Worm (Caenorhabditis elegans) whole organism, L4 larva: ENCODE data around the gene cpd-2.

ENCODE experiments used
- F44E2.7 ChIP-seq: fragments of 200-800 bp; sonication (Bioruptor generic); IDR thresholded peaks from 2 replicates; pipeline ENCODE4 v2.1.2; 2022; ENCODE audit warnings: missing genetic modification characterization, missing compliant biosample characterization
- F49E8.2 ChIP-seq: sonication (generic microtip); optimal IDR thresholded peaks from 2 replicates; lab custom pipeline; 2016; ENCODE audit warnings: missing compliant biosample characterization, mild to moderate bottlenecking, missing genetic modification characterization, borderline replicate concordance
- R02D3.7 ChIP-seq: fragments of 150-350 bp; sonication (generic microtip); optimal IDR thresholded peaks from 3 replicates; lab custom pipeline; 2014; ENCODE audit warnings: missing biosample characterization, missing genetic modification characterization
- T20F7.1 ChIP-seq: fragments of 200-800 bp; sonication (Bioruptor generic); optimal IDR thresholded peaks from 2 replicates; lab custom pipeline; 2018; ENCODE audit warnings: mild to moderate bottlenecking, missing genetic modification characterization, missing compliant biosample characterization
- Y105C5A.15 ChIP-seq: fragments of 200-800 bp; sonication (Bioruptor generic); IDR thresholded peaks from 2 replicates; pipeline ENCODE4 v1.3.6; 2022; ENCODE audit warnings: missing genetic modification characterization, missing compliant biosample characterization
- Y5F2A.4 ChIP-seq: fragments of 200-800 bp; sonication (Bioruptor generic); optimal IDR thresholded peaks from 2 replicates; lab custom pipeline; 2018; ENCODE audit warnings: mild to moderate bottlenecking, missing genetic modification characterization, missing compliant biosample characterization
- aha-1 ChIP-seq: fragments of 150-350 bp; peaks from one replicate; lab custom pipeline; 2014; ENCODE audit warnings: missing biosample characterization, missing genetic modification characterization
- aly-2 ChIP-seq: sonication (generic microtip); optimal IDR thresholded peaks from 2 replicates; lab custom pipeline; 2018; ENCODE audit warnings: missing biosample characterization, missing genetic modification characterization
- ama-1 ChIP-seq: fragments of 150-350 bp; optimal IDR thresholded peaks from 2 replicates; lab custom pipeline; 2014; ENCODE audit warnings: inconsistent platforms, mixed read lengths
- attf-4 ChIP-seq: sonication (generic microtip); optimal IDR thresholded peaks from 3 replicates; lab custom pipeline; 2017; ENCODE audit warnings: missing biosample characterization, missing genetic modification characterization
- ceh-32 ChIP-seq: sonication (generic microtip); optimal IDR thresholded peaks from 2 replicates; lab custom pipeline; 2016; ENCODE audit warnings: mild to moderate bottlenecking, missing genetic modification characterization, missing compliant biosample characterization; ENCODE audit not compliant: poor library complexity
- ceh-62 ChIP-seq: sonication (generic microtip); optimal IDR thresholded peaks from 2 replicates; lab custom pipeline; 2017; ENCODE audit warnings: missing biosample characterization, missing genetic modification characterization
- ces-1 ChIP-seq: fragments of 150-350 bp; sonication (generic microtip); optimal IDR thresholded peaks from 4 replicates; lab custom pipeline; 2014; ENCODE audit warnings: missing biosample characterization, missing genetic modification reagents, missing genetic modification characterization
- cey-2 ChIP-seq: sonication (generic microtip); optimal IDR thresholded peaks from 3 replicates; lab custom pipeline; 2017; ENCODE audit warnings: missing genetic modification characterization, mild to moderate bottlenecking, missing compliant biosample characterization, antibody characterized with exemption, borderline replicate concordance; ENCODE audit not compliant: insufficient read depth
- ctbp-1 ChIP-seq: fragments of 200-800 bp; sonication (Bioruptor generic); IDR thresholded peaks from 2 replicates; pipeline ENCODE4 v1.3.6; 2022; ENCODE audit warnings: missing genetic modification reagents, missing genetic modification characterization, missing compliant biosample characterization
- daf-12 ChIP-seq: fragments of 150-350 bp; optimal IDR thresholded peaks from 2 replicates; lab custom pipeline; 2014; ENCODE audit warnings: missing biosample characterization, missing genetic modification reagents, missing genetic modification characterization
- daf-16 ChIP-seq, 3 experiments: sonication (generic microtip); optimal IDR thresholded peaks; 2 replicates each; lab custom pipeline; 2016 to 2017; ENCODE audit warnings: missing genetic modification characterization in 3 of 3, missing genetic modification reagents in 3 of 3, mild to moderate bottlenecking in 2 of 3, missing compliant biosample characterization in 2 of 3, missing biosample characterization in 1 of 3, moderate library complexity in 1 of 3
- dmd-8 ChIP-seq: fragments of 200-800 bp; sonication (Bioruptor generic); IDR thresholded peaks from 2 replicates; pipeline ENCODE4 v1.3.6; 2022; ENCODE audit warnings: missing genetic modification characterization, missing compliant biosample characterization
- dpl-1 ChIP-seq: fragments of 150-350 bp; optimal IDR thresholded peaks from 2 replicates; lab custom pipeline; 2014; ENCODE audit warnings: missing biosample characterization, missing genetic modification reagents, missing genetic modification characterization
- duxl-1 ChIP-seq: sonication (generic microtip); optimal IDR thresholded peaks from 2 replicates; lab custom pipeline; 2016; ENCODE audit warnings: mild to moderate bottlenecking, missing genetic modification characterization, moderate library complexity, missing compliant biosample characterization; ENCODE audit not compliant: poor library complexity
- egl-43 ChIP-seq: fragments of 200-800 bp; sonication (Bioruptor generic); IDR thresholded peaks from 2 replicates; pipeline ENCODE4 v1.3.6; 2022; ENCODE audit warnings: missing genetic modification reagents, missing genetic modification characterization, missing compliant biosample characterization
- fkh-10 ChIP-seq: fragments of 150-350 bp; optimal IDR thresholded peaks from 2 replicates; lab custom pipeline; 2014; ENCODE audit warnings: missing biosample characterization, missing genetic modification reagents, missing genetic modification characterization
- fos-1 ChIP-seq: fragments of 150-350 bp; optimal IDR thresholded peaks from 2 replicates; lab custom pipeline; 2014; ENCODE audit warnings: missing biosample characterization, missing genetic modification characterization
- hlh-11 ChIP-seq: fragments of 200-800 bp; sonication (Bioruptor generic); optimal IDR thresholded peaks from 2 replicates; lab custom pipeline; 2018; ENCODE audit warnings: mild to moderate bottlenecking, missing genetic modification characterization, missing compliant biosample characterization
- hlh-30 ChIP-seq: sonication (generic microtip); optimal IDR thresholded peaks from 2 replicates; lab custom pipeline; 2017; ENCODE audit warnings: antibody characterized with exemption, mild to moderate bottlenecking, missing genetic modification characterization, missing compliant biosample characterization; ENCODE audit not compliant: insufficient read depth
- hmg-1.1 ChIP-seq: fragments of 200-800 bp; sonication (Bioruptor generic); IDR thresholded peaks from 2 replicates; pipeline ENCODE4 v1.3.6; 2022; ENCODE audit warnings: missing genetic modification reagents, missing genetic modification characterization, missing compliant biosample characterization
- lin-15B ChIP-seq: fragments of 150-350 bp; sonication (generic microtip); optimal IDR thresholded peaks from 3 replicates; lab custom pipeline; 2014; ENCODE audit warnings: missing biosample characterization, missing genetic modification characterization
- madf-5 ChIP-seq, 2 experiments: fragments of 200-800 bp; sonication (Bioruptor generic); IDR thresholded peaks; 2 replicates each; pipeline ENCODE4 v1.3.6; 2022; ENCODE audit warnings: missing compliant biosample characterization in 2 of 2, missing genetic modification characterization in 2 of 2
- mdt-29 ChIP-seq: fragments of 200-800 bp; sonication (Bioruptor generic); IDR thresholded peaks from 2 replicates; pipeline ENCODE4 v1.3.6; 2022; ENCODE audit warnings: missing genetic modification reagents, missing genetic modification characterization, missing compliant biosample characterization
- mes-2 ChIP-seq: sonication (generic microtip); optimal IDR thresholded peaks from 2 replicates; lab custom pipeline; 2016; ENCODE audit warnings: missing genotype, mild to moderate bottlenecking, missing genetic modification characterization, missing compliant biosample characterization; ENCODE audit not compliant: poor library complexity, severe bottlenecking
- mxl-2 ChIP-seq: fragments of 200-800 bp; sonication (Bioruptor generic); conservative IDR thresholded peaks from 2 replicates; pipeline ENCODE4 v1.3.6; 2022; ENCODE audit warnings: missing genetic modification reagents, missing genetic modification characterization, missing compliant biosample characterization
- nhr-10 ChIP-seq: fragments of 150-350 bp; optimal IDR thresholded peaks from 2 replicates; lab custom pipeline; 2014; ENCODE audit warnings: missing biosample characterization, missing genetic modification characterization
- nhr-11 ChIP-seq: fragments of 150-350 bp; optimal IDR thresholded peaks from 2 replicates; lab custom pipeline; 2014; ENCODE audit warnings: missing biosample characterization, missing genetic modification characterization
- nhr-111 ChIP-seq: fragments of 200-800 bp; sonication (Bioruptor generic); optimal IDR thresholded peaks from 2 replicates; lab custom pipeline; 2018; ENCODE audit warnings: mild to moderate bottlenecking, missing genetic modification characterization, missing compliant biosample characterization
- nhr-237 ChIP-seq: sonication (generic microtip); optimal IDR thresholded peaks from 2 replicates; lab custom pipeline; 2017; ENCODE audit warnings: missing biosample characterization, missing genetic modification characterization
- nhr-41 ChIP-seq: fragments of 200-800 bp; sonication (Bioruptor generic); IDR thresholded peaks from 2 replicates; pipeline ENCODE4 v1.3.6; 2022; ENCODE audit warnings: missing genetic modification reagents, missing genetic modification characterization, missing compliant biosample characterization
- nhr-6 ChIP-seq: fragments of 150-350 bp; optimal IDR thresholded peaks from 2 replicates; lab custom pipeline; 2014; ENCODE audit warnings: missing biosample characterization, missing genetic modification characterization
- nhr-77 ChIP-seq: fragments of 150-350 bp; optimal IDR thresholded peaks from 2 replicates; lab custom pipeline; 2014; ENCODE audit warnings: missing biosample characterization, missing genetic modification characterization
- php-3 ChIP-seq: fragments of 200-800 bp; sonication (Bioruptor generic); IDR thresholded peaks from 2 replicates; pipeline ENCODE4 v1.3.6; 2022; ENCODE audit warnings: missing genetic modification reagents, missing genetic modification characterization, missing compliant biosample characterization
- pqm-1 ChIP-seq: sonication (generic microtip); optimal IDR thresholded peaks from 2 replicates; lab custom pipeline; 2017; ENCODE audit warnings: missing biosample characterization, missing genetic modification characterization
- rbr-2 ChIP-seq: sonication (generic microtip); optimal IDR thresholded peaks from 2 replicates; lab custom pipeline; 2016; ENCODE audit warnings: missing genotype, missing genetic modification characterization, missing compliant biosample characterization
- saeg-2 ChIP-seq: fragments of 200-800 bp; sonication (Bioruptor generic); IDR thresholded peaks from 2 replicates; pipeline ENCODE4 v1.3.6; 2022; ENCODE audit warnings: missing genetic modification reagents, missing genetic modification characterization, missing compliant biosample characterization
- set-16 ChIP-seq: fragments of 200-800 bp; sonication (Bioruptor generic); IDR thresholded peaks from 2 replicates; pipeline ENCODE4 v1.3.6; 2022; ENCODE audit warnings: missing genetic modification reagents, missing genetic modification characterization, missing compliant biosample characterization
- snpc-1.2 ChIP-seq: fragments of 200-800 bp; sonication (Bioruptor generic); IDR thresholded peaks from 2 replicates; pipeline ENCODE4 v1.3.6; 2022; ENCODE audit warnings: missing genetic modification reagents, missing genetic modification characterization, missing compliant biosample characterization
- snpc-4 ChIP-seq: fragments of 150-350 bp; optimal IDR thresholded peaks from 2 replicates; lab custom pipeline; 2014; ENCODE audit warnings: missing biosample characterization, missing genetic modification characterization
- spr-1 ChIP-seq: sonication (generic microtip); optimal IDR thresholded peaks from 2 replicates; lab custom pipeline; 2016; ENCODE audit warnings: mild to moderate bottlenecking, missing genetic modification characterization, missing compliant biosample characterization
- spr-3 ChIP-seq: fragments of 200-800 bp; sonication (Bioruptor generic); optimal IDR thresholded peaks from 2 replicates; lab custom pipeline; 2018; ENCODE audit warnings: mild to moderate bottlenecking, missing genetic modification characterization, missing compliant biosample characterization
- zag-1 ChIP-seq: fragments of 150-350 bp; optimal IDR thresholded peaks from 2 replicates; lab custom pipeline; 2014; ENCODE audit warnings: missing biosample characterization, missing genetic modification characterization
- zfp-2 ChIP-seq: sonication (generic microtip); optimal IDR thresholded peaks from 2 replicates; lab custom pipeline; 2016; ENCODE audit warnings: mild to moderate bottlenecking, missing genetic modification characterization, missing compliant biosample characterization
- zip-2 ChIP-seq: fragments of 150-350 bp; optimal IDR thresholded peaks from 2 replicates; lab custom pipeline; 2014; ENCODE audit warnings: missing biosample characterization, missing genetic modification characterization
- ztf-7 ChIP-seq: fragments of 150-350 bp; optimal IDR thresholded peaks from 2 replicates; lab custom pipeline; 2014; ENCODE audit warnings: missing biosample characterization, missing genetic modification characterization

The cpd-2 gene

DNA sequence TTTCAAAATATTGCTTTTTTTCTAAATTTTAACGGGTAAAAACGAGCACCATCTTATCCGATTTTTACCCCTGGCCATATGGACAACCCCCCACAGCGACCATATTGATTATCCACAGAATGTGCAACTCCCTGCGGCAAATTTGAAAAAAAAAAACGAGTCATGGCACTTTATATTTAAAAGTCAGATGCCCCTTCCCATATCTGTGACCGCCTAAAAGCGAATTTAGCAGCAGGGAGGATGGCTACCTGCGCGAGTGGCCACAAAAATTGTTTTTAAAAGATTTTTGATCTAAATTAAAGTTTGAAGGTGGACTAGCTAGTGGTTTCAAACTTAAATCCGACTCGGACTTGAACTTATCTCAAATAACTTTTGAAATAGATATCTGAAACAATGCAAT is 6.7 kb downstream of the cpd-2 start (continued):
- peak; percentile 93 for TF ChIP-seq ces-1 (GFP tag; lab: Kevin White, UChicago)
- 0 out of 2 replicates have a peak, but pooled peaks have one; percentile 55 for TF ChIP-seq dmd-8 (GFP tag; lab: Robert Waterston, UW)
- TF ChIP-seq lin-15B, result peak; percentile 7
- peak; percentile 91 for TF ChIP-seq T20F7.1 (GFP tag; lab: Kevin White, UChicago)
- peak; percentile 98 for TF ChIP-seq aha-1 (tag; lab: Kevin White, UChicago)
- TF ChIP-seq Y5F2A.4 (GFP tag; lab: Kevin White, UChicago), result peak; percentile 95
- peak; percentile 77 for TF ChIP-seq zfp-2 (tag; lab: Kevin White, UChicago)
- no peak for TF ChIP-seq set-16 (GFP tag; lab: Robert Waterston, UW)
- peak; percentile 92 for TF ChIP-seq ztf-7 (tag; lab: Kevin White, UChicago)
- peak; percentile 99 for TF ChIP-seq nhr-10 (tag; lab: Kevin White, UChicago)
- TF ChIP-seq duxl-1, result peak; percentile 98
- TF ChIP-seq R02D3.7 (tag; lab: Kevin White, UChicago), result no peak
- TF ChIP-seq fos-1, result peak; percentile 89
- TF ChIP-seq ceh-62, result peak; percentile 37
- TF ChIP-seq pqm-1 (tag; lab: Kevin White, UChicago), result peak; percentile 44
- TF ChIP-seq mxl-2, result no peak; the same call in none of the 2 replicates
- peak; percentile 7 for TF ChIP-seq daf-12
- TF ChIP-seq nhr-111 (GFP tag; lab: Kevin White, UChicago), result no peak
- TF ChIP-seq saeg-2 (GFP tag; lab: Robert Waterston, UW), result peak; percentile 94
- peak; percentile 52 for TF ChIP-seq attf-4 (tag; lab: Kevin White, UChicago)
- peak; percentile 47 for TF ChIP-seq nhr-41
- TF ChIP-seq nhr-6 (tag; lab: Kevin White, UChicago), result peak; percentile 96
- peak; percentile 93 for TF ChIP-seq hlh-30 (tag; lab: Kevin White, UChicago)
- no peak for TF ChIP-seq ama-1 (lab: Kevin White, UChicago)
- TF ChIP-seq Y105C5A.15 (GFP tag; lab: Robert Waterston, UW), result no peak; the same call in 1 of the 2 replicates
- peak; percentile 40 for TF ChIP-seq cey-2 (tag; lab: Kevin White, UChicago)
- no peak for TF ChIP-seq F49E8.2 (tag; lab: Kevin White, UChicago)
- TF ChIP-seq php-3 (GFP tag; lab: Robert Waterston, UW), result peak; percentile 97
- TF ChIP-seq zip-2 (tag; lab: Kevin White, UChicago), result peak; percentile 97
- peak; percentile 86 for TF ChIP-seq ceh-32
- peak; percentile 32 to 84; a peak in 2 of 4 replicates for TF ChIP-seq madf-5 (GFP tag; IDR thresholded peaks at IDR 0.05; lab: Robert Waterston, UW)
- TF ChIP-seq spr-1 (tag; lab: Kevin White, UChicago), result peak; percentile 98
- peak; percentile 100 for TF ChIP-seq hmg-1.1 (GFP tag; lab: Robert Waterston, UW)
- peak; percentile 67 for TF ChIP-seq snpc-1.2 (GFP tag; lab: Robert Waterston, UW)
- TF ChIP-seq hlh-11 (tag; lab: Kevin White, UChicago), result peak; percentile 96
- TF ChIP-seq dpl-1 (GFP tag; lab: Kevin White, UChicago), result peak; percentile 71
- TF ChIP-seq aly-2, result no peak
- peak; percentile 99 for TF ChIP-seq egl-43 (GFP tag; lab: Robert Waterston, UW)
- TF ChIP-seq fkh-10 (GFP tag; lab: Kevin White, UChicago), result peak; percentile 99
- TF ChIP-seq snpc-4 (tag; lab: Kevin White, UChicago), result peak; percentile 42
- TF ChIP-seq daf-16 (GFP tag; optimal IDR thresholded peaks at IDR 0.05; lab: Kevin White, UChicago), result peak; percentile 94 to 99
- TF ChIP-seq daf-16 (tag; optimal IDR thresholded peaks at IDR 0.05; lab: Kevin White, UChicago), result peak; percentile 87
- peak; percentile 93 for TF ChIP-seq mdt-29 (GFP tag; lab: Robert Waterston, UW)
- peak; percentile 98 for TF ChIP-seq ctbp-1 (GFP tag; lab: Robert Waterston, UW)
- peak; percentile 96 for TF ChIP-seq mes-2
- TF ChIP-seq nhr-237 (tag; lab: Kevin White, UChicago), result peak; percentile 93
- peak; percentile 93 for TF ChIP-seq spr-3 (GFP tag; lab: Kevin White, UChicago)
- peak; percentile 96 for TF ChIP-seq zag-1 (tag; lab: Kevin White, UChicago)
- peak; percentile 61; the same call in 1 of the 2 replicates for TF ChIP-seq F44E2.7 (GFP tag; lab: Robert Waterston, UW)
- TF ChIP-seq nhr-77, result peak; percentile 99
- peak; percentile 97 for TF ChIP-seq nhr-11 (tag; lab: Kevin White, UChicago)
- TF ChIP-seq rbr-2, result peak; percentile 99
